Worm (Caenorhabditis elegans) whole organism, late embryonic: ENCODE data around the gene C28C12.12.
A peak's percentile ranks its signal among the peaks of the same experiment; 100 is the strongest.

Source experiments
- K02D7.2 ChIP-seq: sonication (generic microtip); optimal IDR thresholded peaks from 2 replicates; lab custom pipeline; 2017; ENCODE audit warnings: mild to moderate bottlenecking, missing genetic modification characterization, missing compliant biosample characterization
- T23F11.4 ChIP-seq: fragments of 200-800 bp; sonication (Bioruptor generic); optimal IDR thresholded peaks from 2 replicates; lab custom pipeline; 2018; ENCODE audit warnings: mild to moderate bottlenecking, missing genetic modification characterization, missing compliant biosample characterization
- Y22D7AL.16 ChIP-seq: sonication (generic microtip); optimal IDR thresholded peaks from 2 replicates; lab custom pipeline; 2016; ENCODE audit warnings: missing genetic modification characterization, missing compliant biosample characterization
- ahr-1 ChIP-seq: sonication (generic microtip); optimal IDR thresholded peaks from 2 replicates; lab custom pipeline; 2016; ENCODE audit warnings: missing genetic modification characterization, missing compliant biosample characterization
- ama-1 ChIP-seq: fragments of 150-350 bp; optimal IDR thresholded peaks from 2 replicates; lab custom pipeline; 2014
- ceh-14 ChIP-seq: sonication (generic microtip); optimal IDR thresholded peaks from 2 replicates; lab custom pipeline; 2016; ENCODE audit warnings: missing genotype, missing genetic modification characterization, missing compliant biosample characterization
- ceh-18 ChIP-seq: sonication (generic microtip); optimal IDR thresholded peaks from 2 replicates; lab custom pipeline; 2016; ENCODE audit warnings: missing genetic modification characterization, missing compliant biosample characterization
- ceh-2 ChIP-seq: sonication (generic microtip); optimal IDR thresholded peaks from 2 replicates; lab custom pipeline; 2016; ENCODE audit warnings: missing genotype, missing genetic modification characterization, missing compliant biosample characterization
- ceh-22 ChIP-seq: sonication (generic microtip); optimal IDR thresholded peaks from 2 replicates; lab custom pipeline; 2017; ENCODE audit warnings: missing biosample characterization, missing genetic modification characterization
- ceh-31 ChIP-seq: sonication (generic microtip); optimal IDR thresholded peaks from 2 replicates; lab custom pipeline; 2016; ENCODE audit warnings: missing genetic modification characterization, missing compliant biosample characterization
- ceh-45 ChIP-seq: fragments of 200-800 bp; sonication (Bioruptor generic); IDR thresholded peaks from 2 replicates; pipeline ENCODE4 v1.3.6; 2022; ENCODE audit warnings: missing genetic modification reagents, missing genetic modification characterization, missing compliant biosample characterization
- ceh-9 ChIP-seq: sonication (generic microtip); optimal IDR thresholded peaks from 2 replicates; lab custom pipeline; 2016; ENCODE audit warnings: mild to moderate bottlenecking, missing genetic modification characterization, inconsistent platforms, missing compliant biosample characterization
- che-1 ChIP-seq: sonication (generic microtip); optimal IDR thresholded peaks from 2 replicates; lab custom pipeline; 2016; ENCODE audit warnings: mild to moderate bottlenecking, missing genetic modification characterization, missing compliant biosample characterization
- dve-1 ChIP-seq: sonication (generic microtip); optimal IDR thresholded peaks from 2 replicates; lab custom pipeline; 2017; ENCODE audit warnings: antibody characterized with exemption, mild to moderate bottlenecking, missing genetic modification characterization, missing compliant biosample characterization
- elt-2 ChIP-seq: sonication (generic microtip); optimal IDR thresholded peaks from 2 replicates; lab custom pipeline; 2016; ENCODE audit warnings: missing genetic modification reagents, missing genetic modification characterization, missing compliant biosample characterization
- elt-4 ChIP-seq: sonication (generic microtip); optimal IDR thresholded peaks from 2 replicates; lab custom pipeline; 2016; ENCODE audit warnings: missing genetic modification characterization, missing compliant biosample characterization
- fax-1 ChIP-seq: sonication (generic microtip); optimal IDR thresholded peaks from 2 replicates; lab custom pipeline; 2016; ENCODE audit warnings: missing genotype, missing genetic modification characterization, missing compliant biosample characterization
- hlh-13 ChIP-seq: fragments of 200-800 bp; sonication (Bioruptor generic); optimal IDR thresholded peaks from 2 replicates; lab custom pipeline; 2018; ENCODE audit warnings: mild to moderate bottlenecking, missing genetic modification characterization, missing compliant biosample characterization
- hlh-30 ChIP-seq: sonication (generic microtip); optimal IDR thresholded peaks from 2 replicates; lab custom pipeline; 2017; ENCODE audit warnings: antibody characterized with exemption, missing genetic modification characterization, missing compliant biosample characterization; ENCODE audit not compliant: insufficient read depth
- hlh-8 ChIP-seq: sonication (generic microtip); optimal IDR thresholded peaks from 2 replicates; lab custom pipeline; 2016; ENCODE audit warnings: missing genotype, missing genetic modification characterization, missing compliant biosample characterization
- lim-6 ChIP-seq: sonication (generic microtip); optimal IDR thresholded peaks from 2 replicates; lab custom pipeline; 2016; ENCODE audit warnings: missing genetic modification characterization, missing compliant biosample characterization
- lin-11 ChIP-seq: fragments of 200-800 bp; sonication (Bioruptor generic); optimal IDR thresholded peaks from 2 replicates; lab custom pipeline; 2018; ENCODE audit warnings: mild to moderate bottlenecking, missing genetic modification characterization, missing compliant biosample characterization
- nhr-11 ChIP-seq: fragments of 150-350 bp; optimal IDR thresholded peaks from 2 replicates; lab custom pipeline; 2014; ENCODE audit warnings: missing biosample characterization, missing genetic modification characterization
- npax-4 ChIP-seq: sonication (generic microtip); optimal IDR thresholded peaks from 2 replicates; lab custom pipeline; 2016; ENCODE audit warnings: missing genetic modification characterization, missing compliant biosample characterization
- pag-3 ChIP-seq: sonication (generic microtip); optimal IDR thresholded peaks from 2 replicates; lab custom pipeline; 2016; ENCODE audit warnings: missing compliant biosample characterization, missing genetic modification characterization, borderline replicate concordance
- pax-1 ChIP-seq: fragments of 150-350 bp; optimal IDR thresholded peaks from 2 replicates; lab custom pipeline; 2014; ENCODE audit warnings: missing biosample characterization, missing genetic modification characterization
- pha-4 ChIP-seq: fragments of 150-350 bp; optimal IDR thresholded peaks from 2 replicates; lab custom pipeline; 2018; ENCODE audit warnings: missing biosample characterization, missing genetic modification reagents, missing genetic modification characterization
- pqm-1 ChIP-seq: sonication (generic microtip); optimal IDR thresholded peaks from 2 replicates; lab custom pipeline; 2016; ENCODE audit warnings: missing genetic modification characterization, missing compliant biosample characterization
- ref-2 ChIP-seq: sonication (generic microtip); optimal IDR thresholded peaks from 2 replicates; lab custom pipeline; 2016; ENCODE audit warnings: missing genetic modification characterization, missing compliant biosample characterization
- rnt-1 ChIP-seq: sonication (generic microtip); optimal IDR thresholded peaks from 2 replicates; lab custom pipeline; 2016; ENCODE audit warnings: missing genetic modification characterization, missing compliant biosample characterization
- sox-2 ChIP-seq: fragments of 200-800 bp; sonication (Bioruptor generic); IDR thresholded peaks from 2 replicates; pipeline ENCODE4 v1.3.6; 2022; ENCODE audit warnings: missing genetic modification reagents, missing genetic modification characterization, missing compliant biosample characterization
- sox-4 ChIP-seq: sonication (generic microtip); optimal IDR thresholded peaks from 2 replicates; lab custom pipeline; 2017; ENCODE audit warnings: mild to moderate bottlenecking, missing genetic modification characterization, inconsistent platforms, missing compliant biosample characterization
- syd-9 ChIP-seq: sonication (generic microtip); optimal IDR thresholded peaks from 2 replicates; lab custom pipeline; 2016; ENCODE audit warnings: mild to moderate bottlenecking, missing genetic modification characterization, moderate library complexity, missing compliant biosample characterization
- tbx-2 ChIP-seq: sonication (generic microtip); optimal IDR thresholded peaks from 2 replicates; lab custom pipeline; 2016; ENCODE audit warnings: missing genetic modification characterization, missing compliant biosample characterization
- ttx-3 ChIP-seq: sonication (generic microtip); optimal IDR thresholded peaks from 2 replicates; lab custom pipeline; 2016; ENCODE audit warnings: missing genetic modification reagents, missing genetic modification characterization, missing compliant biosample characterization
- unc-3 ChIP-seq, 2 experiments: fragments of 200-800 bp in 1 of 2; sonication (Bioruptor generic) in 1 of 2; sonication (generic microtip) in 1 of 2; conservative IDR thresholded peaks in 1 of 2; optimal IDR thresholded peaks in 1 of 2; 2 replicates each; pipeline versions ENCODE4 v1.3.6 to Lab custom; 2016 to 2022; ENCODE audit warnings: missing compliant biosample characterization in 2 of 2, missing genetic modification characterization in 2 of 2, missing genetic modification reagents in 1 of 2
- unc-42 ChIP-seq: sonication (generic microtip); optimal IDR thresholded peaks from 2 replicates; lab custom pipeline; 2016; ENCODE audit warnings: missing genotype, missing genetic modification characterization, missing compliant biosample characterization
- unc-55 ChIP-seq: sonication (generic microtip); optimal IDR thresholded peaks from 2 replicates; lab custom pipeline; 2017; ENCODE audit warnings: missing biosample characterization, missing genetic modification reagents, missing genetic modification characterization
- unc-86 ChIP-seq: sonication (generic microtip); optimal IDR thresholded peaks from 2 replicates; lab custom pipeline; 2016; ENCODE audit warnings: missing genetic modification characterization, missing compliant biosample characterization
- ztf-16 ChIP-seq: sonication (generic microtip); optimal IDR thresholded peaks from 2 replicates; lab custom pipeline; 2017; ENCODE audit warnings: missing genetic modification characterization, missing compliant biosample characterization

C28C12.12 gene

ce11 chrIV:8530042-8531027, 34.2 kb upstream of the C28C12.12 start:
- TF ChIP-seq sox-2 (GFP tag; lab: Robert Waterston, UW): no peak
- TF ChIP-seq ref-2 (tag; lab: Kevin White, UChicago): no peak
- TF ChIP-seq dve-1 (tag; lab: Kevin White, UChicago): no peak
- TF ChIP-seq elt-2 (tag; lab: Kevin White, UChicago): peak; percentile 92
- TF ChIP-seq unc-86 (tag; lab: Kevin White, UChicago): no peak
- TF ChIP-seq unc-55 (GFP tag; lab: Kevin White, UChicago): peak; percentile 25
- TF ChIP-seq rnt-1 (tag; lab: Kevin White, UChicago): no peak
- no peak for TF ChIP-seq che-1 (tag; lab: Kevin White, UChicago)
- no peak for TF ChIP-seq tbx-2 (tag; lab: Kevin White, UChicago)
- TF ChIP-seq ttx-3 (tag; lab: Kevin White, UChicago): no peak
- no peak for TF ChIP-seq ahr-1 (tag; lab: Kevin White, UChicago)
- no peak for TF ChIP-seq ceh-31 (tag; lab: Kevin White, UChicago)
- TF ChIP-seq sox-4 (tag; lab: Kevin White, UChicago): no peak
- TF ChIP-seq elt-4 (tag; lab: Kevin White, UChicago): no peak
- no peak for TF ChIP-seq Y22D7AL.16 (tag; lab: Kevin White, UChicago)

ce11 chrIV:8529039-8529438, 32.9 kb upstream of the C28C12.12 start:
- no peak for TF ChIP-seq ahr-1 (tag; lab: Kevin White, UChicago)
- peak; percentile 58 for TF ChIP-seq hlh-30 (tag; lab: Kevin White, UChicago)
- no peak for TF ChIP-seq ceh-14 (tag; lab: Kevin White, UChicago)
- TF ChIP-seq Y22D7AL.16 (tag; lab: Kevin White, UChicago): no peak
- no peak for TF ChIP-seq ama-1 (lab: Kevin White, UChicago)
- TF ChIP-seq hlh-13 (GFP tag; lab: Kevin White, UChicago): no peak
- no peak for TF ChIP-seq ttx-3 (tag; lab: Kevin White, UChicago)
- TF ChIP-seq unc-42 (tag; lab: Kevin White, UChicago): no peak

ce11 chrIV:8528345-8528744, 32.2 kb upstream of the C28C12.12 start:
- TF ChIP-seq elt-2 (tag; lab: Kevin White, UChicago): peak; percentile 9
- no peak for TF ChIP-seq ttx-3 (tag; lab: Kevin White, UChicago)

- TF ChIP-seq lin-11 (tag; lab: Kevin White, UChicago) (no peak), unc-3 (GFP tag; conservative IDR thresholded peaks at IDR 0.05; lab: Robert Waterston, UW) (no peak), unc-3 (tag; optimal IDR thresholded peaks at IDR 0.05; lab: Kevin White, UChicago) (no peak), fax-1 (tag; lab: Kevin White, UChicago) (no peak), ceh-2 (tag; lab: Kevin White, UChicago) (no peak), lim-6 (tag; lab: Kevin White, UChicago) (no peak), ceh-9 (tag; lab: Kevin White, UChicago) (no peak), ceh-31 (tag; lab: Kevin White, UChicago) (no peak), ceh-14 (tag; lab: Kevin White, UChicago) (no peak), ceh-22 (tag; lab: Kevin White, UChicago) (no peak), npax-4 (tag; lab: Kevin White, UChicago) (no peak), syd-9 (tag; lab: Kevin White, UChicago) (no peak), nhr-11 (tag; lab: Kevin White, UChicago) (no peak), elt-2 (tag; lab: Kevin White, UChicago) (peak; percentile 95), ref-2 (tag; lab: Kevin White, UChicago) (no peak), hlh-13 (GFP tag; lab: Kevin White, UChicago) (no peak), rnt-1 (tag; lab: Kevin White, UChicago) (peak; percentile 3), ceh-45 (GFP tag; lab: Robert Waterston, UW) (no peak), K02D7.2 (tag; lab: Kevin White, UChicago) (no peak), ama-1 (lab: Kevin White, UChicago) (no peak), hlh-8 (tag; lab: Kevin White, UChicago) (no peak), hlh-30 (tag; lab: Kevin White, UChicago) (peak; percentile 82), elt-4 (tag; lab: Kevin White, UChicago) (no peak), pha-4 (tag; lab: Kevin White, UChicago) (no peak), ztf-16 (no peak), ceh-18 (tag; lab: Kevin White, UChicago) (peak; percentile 68), pax-1 (tag; lab: Kevin White, UChicago) (no peak), pag-3 (tag; lab: Kevin White, UChicago) (no peak), T23F11.4 (no peak), pqm-1 (tag; lab: Kevin White, UChicago) (peak; percentile 51)
Measured at ce11 chrIV:8527598-8528012, 31.4 kb upstream of the C28C12.12 start.
